Worm (Caenorhabditis elegans) whole organism, young adult: ENCODE measurements around the gene hlh-11.

ENCODE experiments used
- B0035.1 ChIP-seq: sonication (generic microtip); optimal IDR thresholded peaks from 2 replicates; lab custom pipeline; 2016; ENCODE audit warnings: missing genetic modification characterization, mild to moderate bottlenecking, missing compliant biosample characterization, missing genotype, missing genetic modification reagents
- C06A6.2 ChIP-seq: fragments of 200-800 bp; sonication (Bioruptor generic); conservative IDR thresholded peaks from 2 replicates; pipeline ENCODE4 v1.3.6; 2022; ENCODE audit warnings: missing genetic modification characterization, missing compliant biosample characterization
- F10E7.11 ChIP-seq: sonication (generic microtip); optimal IDR thresholded peaks from 2 replicates; lab custom pipeline; 2017; ENCODE audit warnings: mild to moderate bottlenecking, missing genetic modification characterization, moderate library complexity, missing compliant biosample characterization
- F22D6.2 ChIP-seq: sonication (generic microtip); optimal IDR thresholded peaks from 2 replicates; lab custom pipeline; 2016; ENCODE audit warnings: mild to moderate bottlenecking, missing genetic modification characterization, missing compliant biosample characterization
- F23B12.7 ChIP-seq: sonication (generic microtip); optimal IDR thresholded peaks from 2 replicates; lab custom pipeline; 2017; ENCODE audit warnings: missing genetic modification characterization, mild to moderate bottlenecking, missing compliant biosample characterization, antibody characterized with exemption, moderate library complexity; ENCODE audit not compliant: insufficient read depth
- F49E8.2 ChIP-seq: sonication (generic microtip); optimal IDR thresholded peaks from 3 replicates; lab custom pipeline; 2017; ENCODE audit warnings: missing genetic modification characterization, mild to moderate bottlenecking, missing compliant biosample characterization, antibody characterized with exemption, moderate library complexity; ENCODE audit not compliant: insufficient read depth
- T07F8.4 ChIP-seq: sonication (generic microtip); optimal IDR thresholded peaks from 2 replicates; lab custom pipeline; 2016; ENCODE audit warnings: mild to moderate bottlenecking, missing genetic modification characterization, moderate library complexity, missing compliant biosample characterization
- Y53F4B.3 ChIP-seq: fragments of 200-800 bp; sonication (Bioruptor generic); IDR thresholded peaks from 2 replicates; pipeline ENCODE4 v1.3.6; 2022; ENCODE audit warnings: missing genetic modification reagents, missing genetic modification characterization, missing compliant biosample characterization
- Y53G8AR.9 ChIP-seq: fragments of 200-800 bp; sonication (Bioruptor generic); conservative IDR thresholded peaks from 2 replicates; pipeline ENCODE4 v1.3.6; 2022; ENCODE audit warnings: missing genetic modification reagents, missing genetic modification characterization, missing compliant biosample characterization
- Y67H2A.10 ChIP-seq: fragments of 200-800 bp; sonication (Bioruptor generic); conservative IDR thresholded peaks from 2 replicates; pipeline ENCODE4 v1.3.6; 2022; ENCODE audit warnings: missing genetic modification reagents, missing genetic modification characterization, missing compliant biosample characterization
- ama-1 ChIP-seq, 3 experiments: fragments of 150-350 bp in 1 of 3; sonication (generic microtip) in 2 of 3; optimal IDR thresholded peaks; 2 replicates each; lab custom pipeline; 2014 to 2018; ENCODE audit warnings: missing biosample characterization in 2 of 3, missing genetic modification characterization in 2 of 3, missing genetic modification reagents in 2 of 3
- aptf-3 ChIP-seq: fragments of 200-800 bp; sonication (Bioruptor generic); IDR thresholded peaks from 2 replicates; pipeline ENCODE4 v1.3.6; 2022; ENCODE audit warnings: missing genetic modification characterization, missing compliant biosample characterization
- athp-1 ChIP-seq: sonication (generic microtip); optimal IDR thresholded peaks from 2 replicates; lab custom pipeline; 2017; ENCODE audit warnings: mild to moderate bottlenecking, missing genetic modification characterization, missing compliant biosample characterization
- attf-3 ChIP-seq: fragments of 200-800 bp; sonication (Bioruptor generic); conservative IDR thresholded peaks from 2 replicates; pipeline ENCODE4 v1.3.6; 2022; ENCODE audit warnings: missing genetic modification reagents, missing genetic modification characterization, missing compliant biosample characterization
- bed-2 ChIP-seq: fragments of 200-800 bp; sonication (Bioruptor generic); IDR thresholded peaks from 2 replicates; pipeline ENCODE4 v1.3.6; 2022; ENCODE audit warnings: missing genetic modification reagents, missing genetic modification characterization, missing compliant biosample characterization
- cebp-1 ChIP-seq, 2 experiments: fragments of 200-800 bp in 1 of 2; sonication (Bioruptor generic) in 1 of 2; sonication (generic microtip) in 1 of 2; IDR thresholded peaks in 1 of 2; optimal IDR thresholded peaks in 1 of 2; 2 replicates each; pipeline versions ENCODE4 v1.3.6 to Lab custom; 2017 to 2022; ENCODE audit warnings: missing compliant biosample characterization in 2 of 2, missing genetic modification characterization in 2 of 2, mild to moderate bottlenecking in 1 of 2, missing genetic modification reagents in 1 of 2, moderate library complexity in 1 of 2
- ceh-27 ChIP-seq: fragments of 200-800 bp; sonication (Bioruptor generic); optimal IDR thresholded peaks from 2 replicates; lab custom pipeline; 2018; ENCODE audit warnings: mild to moderate bottlenecking, missing genetic modification characterization, moderate library complexity, missing compliant biosample characterization
- ceh-40 ChIP-seq: fragments of 200-800 bp; sonication (Bioruptor generic); IDR thresholded peaks from 2 replicates; pipeline ENCODE4 v1.3.6; 2022; ENCODE audit warnings: missing genetic modification characterization, missing compliant biosample characterization
- chd-7 ChIP-seq: sonication (generic microtip); optimal IDR thresholded peaks from 2 replicates; lab custom pipeline; 2016; ENCODE audit warnings: mild to moderate bottlenecking, missing genetic modification characterization, moderate library complexity, missing compliant biosample characterization
- die-1 ChIP-seq: sonication (generic microtip); optimal IDR thresholded peaks from 2 replicates; lab custom pipeline; 2016; ENCODE audit warnings: missing genotype, mild to moderate bottlenecking, missing genetic modification characterization, missing compliant biosample characterization
- dox-1 ChIP-seq: fragments of 200-800 bp; sonication (Bioruptor generic); IDR thresholded peaks from 2 replicates; pipeline ENCODE4 v1.3.6; 2022; ENCODE audit warnings: missing genetic modification reagents, missing genetic modification characterization, missing compliant biosample characterization
- egl-44 ChIP-seq: fragments of 200-800 bp; sonication (Bioruptor generic); IDR thresholded peaks from 2 replicates; pipeline ENCODE4 v1.3.6; 2022; ENCODE audit warnings: missing genetic modification reagents, missing genetic modification characterization, missing compliant biosample characterization
- egrh-3 ChIP-seq: fragments of 200-800 bp; sonication (Bioruptor generic); IDR thresholded peaks from 2 replicates; pipeline ENCODE4 v1.3.6; 2022; ENCODE audit warnings: missing genetic modification reagents, missing genetic modification characterization, missing compliant biosample characterization
- ekl-4 ChIP-seq: fragments of 200-800 bp; sonication (Bioruptor generic); IDR thresholded peaks from 2 replicates; pipeline ENCODE4 v1.3.6; 2022; ENCODE audit warnings: missing genetic modification reagents, missing genetic modification characterization, missing compliant biosample characterization
- gei-17 ChIP-seq: fragments of 200-800 bp; sonication (Bioruptor generic); optimal IDR thresholded peaks from 2 replicates; lab custom pipeline; 2018; ENCODE audit warnings: mild to moderate bottlenecking, missing genetic modification characterization, missing compliant biosample characterization
- hmg-1.2 ChIP-seq: fragments of 200-800 bp; sonication (Bioruptor generic); IDR thresholded peaks from 2 replicates; pipeline ENCODE4 v1.3.6; 2022; ENCODE audit warnings: missing genetic modification reagents, missing genetic modification characterization, missing compliant biosample characterization
- hrde-1 ChIP-seq: sonication (generic microtip); optimal IDR thresholded peaks from 2 replicates; lab custom pipeline; 2016; ENCODE audit warnings: missing genetic modification characterization, mild to moderate bottlenecking, missing compliant biosample characterization, moderate library complexity, missing genotype, missing genetic modification reagents, borderline replicate concordance
- let-526 ChIP-seq: fragments of 200-800 bp; sonication (Bioruptor generic); IDR thresholded peaks from 2 replicates; pipeline ENCODE4 v1.3.6; 2022; ENCODE audit warnings: missing genetic modification reagents, missing genetic modification characterization, missing compliant biosample characterization
- lin-26 ChIP-seq: fragments of 200-800 bp; sonication (Bioruptor generic); IDR thresholded peaks from 2 replicates; pipeline ENCODE4 v1.3.6; 2022; ENCODE audit warnings: missing genetic modification reagents, missing genetic modification characterization, missing compliant biosample characterization
- madf-10 ChIP-seq: sonication (generic microtip); optimal IDR thresholded peaks from 2 replicates; lab custom pipeline; 2016; ENCODE audit warnings: mild to moderate bottlenecking, missing genetic modification characterization, missing compliant biosample characterization
- mxl-1 ChIP-seq: sonication (generic microtip); optimal IDR thresholded peaks from 2 replicates; lab custom pipeline; 2016; ENCODE audit warnings: missing genetic modification characterization, missing compliant biosample characterization
- nfya-2 ChIP-seq: fragments of 200-800 bp; sonication (Bioruptor generic); IDR thresholded peaks from 2 replicates; pipeline ENCODE4 v1.3.6; 2022; ENCODE audit warnings: missing genetic modification reagents, missing genetic modification characterization, missing compliant biosample characterization
- nhr-120 ChIP-seq: fragments of 200-800 bp; sonication (Bioruptor generic); IDR thresholded peaks from 2 replicates; pipeline ENCODE4 v1.3.6; 2022; ENCODE audit warnings: missing genetic modification characterization, missing compliant biosample characterization
- nhr-179 ChIP-seq: sonication (generic microtip); optimal IDR thresholded peaks from 2 replicates; lab custom pipeline; 2016; ENCODE audit warnings: mild to moderate bottlenecking, missing genetic modification characterization, missing compliant biosample characterization
- nhr-27 ChIP-seq: fragments of 200-800 bp; sonication (Bioruptor generic); optimal IDR thresholded peaks from 2 replicates; lab custom pipeline; 2018; ENCODE audit warnings: mild to moderate bottlenecking, missing genetic modification characterization, moderate library complexity, missing compliant biosample characterization
- nhr-80 ChIP-seq: sonication (generic microtip); optimal IDR thresholded peaks from 2 replicates; lab custom pipeline; 2016; ENCODE audit warnings: missing genetic modification characterization, missing compliant biosample characterization
- repo-1 ChIP-seq: sonication (generic microtip); optimal IDR thresholded peaks from 2 replicates; lab custom pipeline; 2017; ENCODE audit warnings: mild to moderate bottlenecking, missing genetic modification characterization, missing compliant biosample characterization
- snpc-3.4 ChIP-seq: sonication (generic microtip); optimal IDR thresholded peaks from 2 replicates; lab custom pipeline; 2017; ENCODE audit warnings: missing genetic modification characterization, mild to moderate bottlenecking, missing compliant biosample characterization, antibody characterized with exemption, moderate library complexity, missing genotype, missing genetic modification reagents
- tbx-9 ChIP-seq: sonication (generic microtip); optimal IDR thresholded peaks from 2 replicates; lab custom pipeline; 2016; ENCODE audit warnings: borderline replicate concordance, missing genetic modification characterization, inconsistent platforms, missing compliant biosample characterization
- unc-62 ChIP-seq: fragments of 150-350 bp; optimal IDR thresholded peaks from 2 replicates; lab custom pipeline; 2014; ENCODE audit warnings: missing biosample characterization, missing genetic modification reagents, missing genetic modification characterization
- xnd-1 ChIP-seq: sonication (generic microtip); optimal IDR thresholded peaks from 2 replicates; lab custom pipeline; 2016; ENCODE audit warnings: missing genotype, missing genetic modification reagents, missing genetic modification characterization, missing compliant biosample characterization
- zim-3 ChIP-seq: sonication (generic microtip); optimal IDR thresholded peaks from 2 replicates; lab custom pipeline; 2017; ENCODE audit warnings: mild to moderate bottlenecking, missing genetic modification characterization, moderate library complexity, missing compliant biosample characterization
- ztf-22 ChIP-seq: fragments of 200-800 bp; sonication (Bioruptor generic); optimal IDR thresholded peaks from 2 replicates; lab custom pipeline; 2018; ENCODE audit warnings: mild to moderate bottlenecking, missing genetic modification characterization, moderate library complexity, missing compliant biosample characterization
- ztf-25 ChIP-seq: fragments of 200-800 bp; sonication (Bioruptor generic); IDR thresholded peaks from 2 replicates; pipeline ENCODE4 v1.3.6; 2022; ENCODE audit warnings: missing genetic modification reagents, missing genetic modification characterization, missing compliant biosample characterization
- ztf-26 ChIP-seq: sonication (generic microtip); optimal IDR thresholded peaks from 2 replicates; lab custom pipeline; 2017; ENCODE audit warnings: missing genetic modification characterization, missing compliant biosample characterization
- ztf-28 ChIP-seq: fragments of 200-800 bp; sonication (Bioruptor generic); IDR thresholded peaks from 2 replicates; pipeline ENCODE4 v1.3.6; 2022; ENCODE audit warnings: missing genetic modification reagents, missing genetic modification characterization, missing compliant biosample characterization
- ztf-3 ChIP-seq: fragments of 200-800 bp; sonication (Bioruptor generic); optimal IDR thresholded peaks from 2 replicates; lab custom pipeline; 2018; ENCODE audit warnings: mild to moderate bottlenecking, missing genetic modification characterization, missing compliant biosample characterization
- ztf-6 ChIP-seq: fragments of 200-800 bp; sonication (Bioruptor generic); IDR thresholded peaks from 2 replicates; pipeline ENCODE4 v1.3.6; 2022; ENCODE audit warnings: missing genetic modification reagents, missing genetic modification characterization, missing compliant biosample characterization

The hlh-11 gene

DNA sequence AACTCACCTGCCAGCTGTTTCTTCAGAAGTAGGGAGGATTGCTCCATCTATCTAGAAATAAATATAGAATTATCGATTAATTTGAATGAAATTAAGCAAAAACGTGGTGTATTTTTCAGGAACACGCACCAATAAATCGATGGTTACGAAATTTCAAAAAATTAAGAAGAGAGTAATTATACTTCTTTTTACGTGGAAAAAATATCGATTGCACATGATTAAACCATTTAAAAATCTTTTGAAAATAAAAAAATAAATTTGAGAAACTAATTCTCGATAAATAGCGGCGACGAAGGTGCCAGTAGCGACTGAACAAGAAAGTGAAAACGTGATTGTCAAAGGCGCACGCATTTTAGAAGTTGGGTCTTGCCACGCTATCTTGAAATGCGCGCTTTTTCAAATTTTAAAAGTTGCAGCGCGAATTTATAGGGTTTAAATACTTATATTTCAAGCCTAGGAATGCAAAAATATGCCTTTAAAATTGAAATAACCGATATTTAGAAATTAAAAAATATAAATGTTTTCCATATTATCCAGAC lies 11.7 kb downstream of the hlh-11 start, which contains the start of gene ubc-7 (continued):
- TF ChIP-seq zim-3 (tag; lab: Kevin White, UChicago), result no peak
- TF ChIP-seq F23B12.7 (tag; lab: Kevin White, UChicago), result peak; percentile 68
- no peak for TF ChIP-seq chd-7 (tag; lab: Kevin White, UChicago)
- no peak for TF ChIP-seq ztf-26 (tag; lab: Kevin White, UChicago)
- TF ChIP-seq ama-1 (optimal IDR thresholded peaks at IDR 0.05; lab: Kevin White, UChicago), result peak; percentile 51
- TF ChIP-seq ama-1 (GFP tag; optimal IDR thresholded peaks at IDR 0.05; lab: Kevin White, UChicago), result no peak
- TF ChIP-seq cebp-1 (GFP tag; IDR thresholded peaks at IDR 0.05; lab: Robert Waterston, UW), result no peak
- peak; percentile 71 for TF ChIP-seq cebp-1 (tag; optimal IDR thresholded peaks at IDR 0.05; lab: Kevin White, UChicago)
- TF ChIP-seq egrh-3 (GFP tag; lab: Robert Waterston, UW), result no peak
- TF ChIP-seq ztf-28 (GFP tag; lab: Robert Waterston, UW), result no peak
- TF ChIP-seq snpc-3.4 (tag; lab: Kevin White, UChicago), result peak; percentile 71
- TF ChIP-seq Y67H2A.10, result no peak
- peak; percentile 76 for TF ChIP-seq ekl-4 (GFP tag; lab: Robert Waterston, UW)
- no peak for TF ChIP-seq gei-17
- TF ChIP-seq F49E8.2 (tag; lab: Kevin White, UChicago), result no peak
- no peak for TF ChIP-seq madf-10
- peak; percentile 25; the same call in 1 of the 2 replicates for TF ChIP-seq dox-1 (GFP tag; lab: Robert Waterston, UW)
- no peak for TF ChIP-seq unc-62 (GFP tag; lab: Kevin White, UChicago)
- no peak for TF ChIP-seq Y53F4B.3 (GFP tag; lab: Robert Waterston, UW)
- TF ChIP-seq bed-2, result no peak
- TF ChIP-seq F22D6.2 (tag; lab: Kevin White, UChicago), result no peak
- TF ChIP-seq T07F8.4 (tag; lab: Kevin White, UChicago), result no peak
- no peak for TF ChIP-seq attf-3 (GFP tag; lab: Robert Waterston, UW)
- TF ChIP-seq hmg-1.2, result peak; percentile 48
- no peak for TF ChIP-seq F10E7.11 (tag; lab: Kevin White, UChicago)
- no peak for TF ChIP-seq tbx-9 (tag; lab: Kevin White, UChicago)
- TF ChIP-seq egl-44, result no peak
- no peak for TF ChIP-seq nhr-179 (tag; lab: Kevin White, UChicago)
- TF ChIP-seq repo-1 (tag; lab: Kevin White, UChicago), result no peak
- 0 out of 2 replicates have a peak, but pooled peaks have one; percentile 6 for TF ChIP-seq let-526 (GFP tag; lab: Robert Waterston, UW)
- no peak for TF ChIP-seq aptf-3 (GFP tag; lab: Robert Waterston, UW)
- peak; percentile 22 for TF ChIP-seq nhr-80 (tag; lab: Kevin White, UChicago)
- no peak for TF ChIP-seq ztf-22
- no peak for TF ChIP-seq mxl-1 (tag; lab: Kevin White, UChicago)
- TF ChIP-seq Y53G8AR.9 (GFP tag; lab: Robert Waterston, UW), result no peak
- TF ChIP-seq B0035.1 (tag; lab: Kevin White, UChicago), result no peak
- no peak for TF ChIP-seq ceh-27
- peak; percentile 79 for TF ChIP-seq xnd-1 (tag; lab: Kevin White, UChicago)
- no peak for TF ChIP-seq nhr-120 (GFP tag; lab: Robert Waterston, UW)
- no peak for TF ChIP-seq athp-1 (tag; lab: Kevin White, UChicago)
- no peak for TF ChIP-seq ztf-6 (GFP tag; lab: Robert Waterston, UW)
- no peak for TF ChIP-seq C06A6.2 (GFP tag; lab: Robert Waterston, UW)
- no peak for TF ChIP-seq lin-26 (GFP tag; lab: Robert Waterston, UW)
- TF ChIP-seq nhr-27 (tag; lab: Kevin White, UChicago), result no peak
- TF ChIP-seq die-1 (tag; lab: Kevin White, UChicago), result no peak
- no peak for TF ChIP-seq ztf-25 (GFP tag; lab: Robert Waterston, UW)
- no peak for TF ChIP-seq nfya-2 (GFP tag; lab: Robert Waterston, UW)
- no peak for TF ChIP-seq ztf-3
- no peak for TF ChIP-seq ceh-40 (GFP tag; lab: Robert Waterston, UW)
- TF ChIP-seq hrde-1 (tag; lab: Kevin White, UChicago), result no peak
